Worm (Caenorhabditis elegans) whole organism, L4 larva: Measurements from ENCODE around the gene Y45F10B.8.
A peak's percentile ranks its signal among the peaks of the same experiment; 100 is the strongest.
"Not testable (repeated sequence)": the region's sequence is repeated elsewhere in the genome, so short reads cannot be mapped to it uniquely, and the experiment has no call there.

Source experiments
- D1046.2 ChIP-seq: fragments of 200-800 bp; sonication (Bioruptor generic); IDR thresholded peaks from 2 replicates; pipeline ENCODE4 v1.3.6; 2022; ENCODE audit warnings: missing genetic modification characterization, missing compliant biosample characterization
- F10B5.3 ChIP-seq: sonication (generic microtip); optimal IDR thresholded peaks from 2 replicates; lab custom pipeline; 2016; ENCODE audit warnings: mild to moderate bottlenecking, missing genetic modification characterization, missing compliant biosample characterization
- Y105C5A.15 ChIP-seq: fragments of 200-800 bp; sonication (Bioruptor generic); IDR thresholded peaks from 2 replicates; pipeline ENCODE4 v1.3.6; 2022; ENCODE audit warnings: missing genetic modification characterization, missing compliant biosample characterization
- Y48G9A.11 ChIP-seq: fragments of 200-800 bp; sonication (Bioruptor generic); IDR thresholded peaks from 2 replicates; pipeline ENCODE4 v1.3.6; 2022; ENCODE audit warnings: missing genetic modification reagents, missing genetic modification characterization, missing compliant biosample characterization
- Y5F2A.4 ChIP-seq: fragments of 200-800 bp; sonication (Bioruptor generic); optimal IDR thresholded peaks from 2 replicates; lab custom pipeline; 2018; ENCODE audit warnings: mild to moderate bottlenecking, missing genetic modification characterization, missing compliant biosample characterization
- Y75B8A.6 ChIP-seq: fragments of 200-800 bp; sonication (Bioruptor generic); IDR thresholded peaks from 2 replicates; pipeline ENCODE4 v1.3.6; 2022; ENCODE audit warnings: missing genetic modification reagents, missing genetic modification characterization, missing compliant biosample characterization
- arid-1 ChIP-seq: fragments of 200-800 bp; sonication (Bioruptor generic); conservative IDR thresholded peaks from 2 replicates; pipeline ENCODE4 v1.3.6; 2022; ENCODE audit warnings: missing genetic modification reagents, missing genetic modification characterization, missing compliant biosample characterization
- ceh-44 ChIP-seq: fragments of 200-800 bp; sonication (Bioruptor generic); IDR thresholded peaks from 2 replicates; pipeline ENCODE4 v1.3.6; 2022; ENCODE audit warnings: missing genetic modification reagents, missing genetic modification characterization, missing compliant biosample characterization
- ceh-82 ChIP-seq: sonication (generic microtip); optimal IDR thresholded peaks from 2 replicates; lab custom pipeline; 2017; ENCODE audit warnings: missing biosample characterization, missing genetic modification characterization
- cey-2 ChIP-seq: sonication (generic microtip); optimal IDR thresholded peaks from 3 replicates; lab custom pipeline; 2017; ENCODE audit warnings: missing genetic modification characterization, mild to moderate bottlenecking, missing compliant biosample characterization, antibody characterized with exemption, borderline replicate concordance; ENCODE audit not compliant: insufficient read depth
- ctbp-1 ChIP-seq: fragments of 200-800 bp; sonication (Bioruptor generic); IDR thresholded peaks from 2 replicates; pipeline ENCODE4 v1.3.6; 2022; ENCODE audit warnings: missing genetic modification reagents, missing genetic modification characterization, missing compliant biosample characterization
- daf-12 ChIP-seq: fragments of 150-350 bp; optimal IDR thresholded peaks from 2 replicates; lab custom pipeline; 2014; ENCODE audit warnings: missing biosample characterization, missing genetic modification reagents, missing genetic modification characterization
- daf-16 ChIP-seq, 3 experiments: sonication (generic microtip); optimal IDR thresholded peaks; 2 replicates each; lab custom pipeline; 2016 to 2017; ENCODE audit warnings: missing genetic modification characterization in 3 of 3, missing genetic modification reagents in 3 of 3, mild to moderate bottlenecking in 2 of 3, missing compliant biosample characterization in 2 of 3, missing biosample characterization in 1 of 3, moderate library complexity in 1 of 3
- daf-8 ChIP-seq: fragments of 200-800 bp; sonication (Bioruptor generic); IDR thresholded peaks from 2 replicates; pipeline ENCODE4 v1.3.6; 2022; ENCODE audit warnings: missing genetic modification characterization, missing compliant biosample characterization
- dve-1 ChIP-seq: sonication (generic microtip); optimal IDR thresholded peaks from 2 replicates; lab custom pipeline; 2017; ENCODE audit warnings: antibody characterized with exemption, mild to moderate bottlenecking, missing genetic modification characterization, missing compliant biosample characterization; ENCODE audit not compliant: insufficient read depth
- egl-43 ChIP-seq: fragments of 200-800 bp; sonication (Bioruptor generic); IDR thresholded peaks from 2 replicates; pipeline ENCODE4 v1.3.6; 2022; ENCODE audit warnings: missing genetic modification reagents, missing genetic modification characterization, missing compliant biosample characterization
- fos-1 ChIP-seq: fragments of 150-350 bp; optimal IDR thresholded peaks from 2 replicates; lab custom pipeline; 2014; ENCODE audit warnings: missing biosample characterization, missing genetic modification characterization
- hif-1 ChIP-seq, 2 experiments: sonication (generic microtip); optimal IDR thresholded peaks; 2 replicates each; lab custom pipeline; 2016 to 2017; ENCODE audit warnings: missing compliant biosample characterization in 2 of 2, missing genetic modification characterization in 2 of 2, missing genetic modification reagents in 2 of 2, missing genotype in 2 of 2, mild to moderate bottlenecking in 1 of 2
- hlh-30 ChIP-seq: sonication (generic microtip); optimal IDR thresholded peaks from 2 replicates; lab custom pipeline; 2017; ENCODE audit warnings: antibody characterized with exemption, mild to moderate bottlenecking, missing genetic modification characterization, missing compliant biosample characterization; ENCODE audit not compliant: insufficient read depth
- hmg-1.1 ChIP-seq: fragments of 200-800 bp; sonication (Bioruptor generic); IDR thresholded peaks from 2 replicates; pipeline ENCODE4 v1.3.6; 2022; ENCODE audit warnings: missing genetic modification reagents, missing genetic modification characterization, missing compliant biosample characterization
- lin-1 ChIP-seq: fragments of 200-800 bp; sonication (Bioruptor generic); IDR thresholded peaks from 2 replicates; pipeline ENCODE4 v1.3.6; 2022; ENCODE audit warnings: missing genetic modification reagents, missing genetic modification characterization, missing compliant biosample characterization
- lin-15B ChIP-seq: fragments of 150-350 bp; sonication (generic microtip); optimal IDR thresholded peaks from 3 replicates; lab custom pipeline; 2014; ENCODE audit warnings: missing biosample characterization, missing genetic modification characterization
- lin-38 ChIP-seq: fragments of 200-800 bp; sonication (Bioruptor generic); IDR thresholded peaks from 2 replicates; pipeline ENCODE4 v1.3.6; 2022; ENCODE audit warnings: missing genetic modification reagents, missing genetic modification characterization, missing compliant biosample characterization
- lsy-2 ChIP-seq, 2 experiments: fragments of 150-350 bp in 1 of 2; sonication (generic microtip) in 1 of 2; optimal IDR thresholded peaks; 2 replicates each; lab custom pipeline; 2014 to 2017; ENCODE audit warnings: missing biosample characterization in 2 of 2, missing genetic modification characterization in 2 of 2
- mep-1 ChIP-seq: fragments of 150-350 bp; sonication (generic microtip); optimal IDR thresholded peaks from 3 replicates; lab custom pipeline; 2014; ENCODE audit warnings: missing biosample characterization, missing genetic modification characterization
- mxl-2 ChIP-seq: fragments of 200-800 bp; sonication (Bioruptor generic); conservative IDR thresholded peaks from 2 replicates; pipeline ENCODE4 v1.3.6; 2022; ENCODE audit warnings: missing genetic modification reagents, missing genetic modification characterization, missing compliant biosample characterization
- nhr-102 ChIP-seq: sonication (generic microtip); optimal IDR thresholded peaks from 2 replicates; lab custom pipeline; 2016; ENCODE audit warnings: mild to moderate bottlenecking, missing genetic modification characterization, moderate library complexity, missing compliant biosample characterization
- nhr-111 ChIP-seq: fragments of 200-800 bp; sonication (Bioruptor generic); optimal IDR thresholded peaks from 2 replicates; lab custom pipeline; 2018; ENCODE audit warnings: mild to moderate bottlenecking, missing genetic modification characterization, missing compliant biosample characterization
- nhr-237 ChIP-seq: sonication (generic microtip); optimal IDR thresholded peaks from 2 replicates; lab custom pipeline; 2017; ENCODE audit warnings: missing biosample characterization, missing genetic modification characterization
- nhr-28 ChIP-seq: fragments of 150-350 bp; optimal IDR thresholded peaks from 2 replicates; lab custom pipeline; 2014; ENCODE audit warnings: missing biosample characterization, missing genetic modification characterization
- nhr-48 ChIP-seq: sonication (generic microtip); optimal IDR thresholded peaks from 2 replicates; lab custom pipeline; 2016; ENCODE audit warnings: mild to moderate bottlenecking, missing genetic modification characterization, missing compliant biosample characterization
- nhr-77 ChIP-seq: fragments of 150-350 bp; optimal IDR thresholded peaks from 2 replicates; lab custom pipeline; 2014; ENCODE audit warnings: missing biosample characterization, missing genetic modification characterization
- pqm-1 ChIP-seq: sonication (generic microtip); optimal IDR thresholded peaks from 2 replicates; lab custom pipeline; 2017; ENCODE audit warnings: missing biosample characterization, missing genetic modification characterization
- rbr-2 ChIP-seq: sonication (generic microtip); optimal IDR thresholded peaks from 2 replicates; lab custom pipeline; 2016; ENCODE audit warnings: missing genotype, missing genetic modification characterization, missing compliant biosample characterization
- set-16 ChIP-seq: fragments of 200-800 bp; sonication (Bioruptor generic); IDR thresholded peaks from 2 replicates; pipeline ENCODE4 v1.3.6; 2022; ENCODE audit warnings: missing genetic modification reagents, missing genetic modification characterization, missing compliant biosample characterization
- snpc-1.2 ChIP-seq: fragments of 200-800 bp; sonication (Bioruptor generic); IDR thresholded peaks from 2 replicates; pipeline ENCODE4 v1.3.6; 2022; ENCODE audit warnings: missing genetic modification reagents, missing genetic modification characterization, missing compliant biosample characterization
- snpc-4 ChIP-seq: fragments of 150-350 bp; optimal IDR thresholded peaks from 2 replicates; lab custom pipeline; 2014; ENCODE audit warnings: missing biosample characterization, missing genetic modification characterization
- tag-97 ChIP-seq: fragments of 200-800 bp; sonication (Bioruptor generic); IDR thresholded peaks from 2 replicates; pipeline ENCODE4 v1.3.6; 2022; ENCODE audit warnings: missing genetic modification characterization, missing compliant biosample characterization
- unc-130 ChIP-seq: sonication (generic microtip); optimal IDR thresholded peaks from 2 replicates; lab custom pipeline; 2016; ENCODE audit warnings: missing genetic modification reagents, missing genetic modification characterization, missing compliant biosample characterization
- unc-62 ChIP-seq, 3 experiments: fragments of 150-350 bp in 1 of 3; sonication (generic microtip); optimal IDR thresholded peaks in 2 of 3; peaks in 1 of 3; 1 replicate in 1 of 3; 2 replicates in 2 of 3; lab custom pipeline; 2014 to 2017; ENCODE audit warnings: missing biosample characterization in 3 of 3, missing genetic modification characterization in 3 of 3, missing genetic modification reagents in 3 of 3, missing genotype in 1 of 3

Y45F10B.8 gene

DNA sequence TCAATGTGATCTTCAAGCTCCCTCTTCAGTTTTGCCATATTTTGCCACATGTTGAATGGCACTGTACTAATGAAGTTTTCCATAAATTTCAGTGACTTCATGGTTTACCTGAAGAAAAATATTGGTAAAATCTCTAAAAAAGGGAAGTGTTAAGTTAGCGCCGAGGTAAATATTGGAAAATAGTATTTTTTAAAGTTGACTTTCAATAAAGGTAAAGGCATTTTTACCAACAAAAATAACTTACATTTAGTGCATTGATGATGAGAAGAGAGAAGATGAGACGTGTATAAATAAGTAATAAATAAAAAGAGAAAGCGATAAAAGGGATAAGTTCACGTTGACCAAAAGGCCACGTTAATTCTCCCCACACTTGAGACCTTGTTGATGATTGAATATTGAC, at the start of gene Y45F10B.8:
Y45F10B.8 (minus strand) TSS at position 101 of the 400 bp plus-strand sequence.
- TF ChIP-seq unc-130 (GFP tag; lab: Kevin White, UChicago); rbr-2 (tag; lab: Kevin White, UChicago); lsy-2 (tag; optimal IDR thresholded peaks at IDR 0.05; lab: Kevin White, UChicago): not testable (repeated sequence)

DNA sequence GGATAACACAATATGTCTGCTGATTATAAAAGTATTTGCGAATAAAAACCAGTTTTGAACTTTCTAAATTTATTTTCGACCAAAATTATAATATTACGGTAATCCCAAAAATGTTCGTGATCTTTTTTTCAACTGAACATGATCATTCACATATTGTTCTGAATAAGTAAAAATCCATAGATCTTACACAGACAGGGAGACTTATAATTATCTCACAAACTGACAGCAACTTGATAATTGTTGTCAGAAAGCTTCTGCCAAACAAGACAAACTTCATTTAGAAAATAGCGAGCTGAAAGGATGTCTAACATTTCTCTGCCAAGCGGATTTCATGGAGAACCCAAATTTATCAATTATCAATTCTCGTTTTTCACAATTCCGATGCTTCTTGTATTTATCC, 48.4 kb upstream of the Y45F10B.8 start, which contains the start of gene sru-21:
sru-21 (plus strand) TSS at position 301 of the 400 bp plus-strand sequence.
- TF ChIP-seq daf-16 (GFP tag; optimal IDR thresholded peaks at IDR 0.05; lab: Kevin White, UChicago) (no peak), daf-16 (tag; optimal IDR thresholded peaks at IDR 0.05; lab: Kevin White, UChicago) (no peak), nhr-111 (GFP tag; lab: Kevin White, UChicago) (no peak), lin-1 (GFP tag; lab: Robert Waterston, UW) (no peak), snpc-4 (tag; lab: Kevin White, UChicago) (no peak), fos-1 (no peak), mxl-2 (no peak), snpc-1.2 (no peak), ceh-44 (no peak), hif-1 (tag; optimal IDR thresholded peaks at IDR 0.05; lab: Kevin White, UChicago) (no peak)

DNA sequence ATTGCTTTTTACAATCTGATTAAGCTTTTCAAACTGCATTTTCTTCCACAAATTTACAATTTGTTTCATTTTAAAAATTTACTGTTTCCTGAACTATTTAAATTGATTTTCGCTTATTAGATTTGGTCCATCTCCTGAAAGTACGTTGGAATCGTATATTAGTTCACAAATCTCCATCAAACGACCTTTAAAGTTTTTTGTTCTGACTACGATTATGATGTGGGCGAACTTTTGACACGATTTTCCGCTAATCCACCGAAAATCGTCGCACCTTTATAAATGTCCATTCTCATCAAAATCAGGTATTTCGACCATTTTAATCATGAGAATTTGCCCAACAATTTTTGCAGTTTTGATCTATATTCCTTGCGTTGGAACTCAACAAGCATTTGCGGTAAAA, 45.5 kb upstream of the Y45F10B.8 start, which contains the start of gene C08F11.1:
C08F11.1 (plus strand) TSS at position 301 of the 400 bp plus-strand sequence.
- TF ChIP-seq lin-15B (no peak), mep-1 (tag; lab: Kevin White, UChicago) (no peak), Y75B8A.6 (GFP tag; lab: Robert Waterston, UW) (no peak), hmg-1.1 (GFP tag; lab: Robert Waterston, UW) (no peak), ceh-82 (tag; lab: Kevin White, UChicago) (no peak), lin-38 (GFP tag; lab: Robert Waterston, UW) (no peak), nhr-237 (tag; lab: Kevin White, UChicago) (no peak), ctbp-1 (no peak), egl-43 (GFP tag; lab: Robert Waterston, UW) (no peak), hif-1 (tag; optimal IDR thresholded peaks at IDR 0.05; lab: Kevin White, UChicago) (no peak), daf-12 (tag; lab: Kevin White, UChicago) (no peak)
- TF ChIP-seq, all 104 proteins: peak for 0

DNA sequence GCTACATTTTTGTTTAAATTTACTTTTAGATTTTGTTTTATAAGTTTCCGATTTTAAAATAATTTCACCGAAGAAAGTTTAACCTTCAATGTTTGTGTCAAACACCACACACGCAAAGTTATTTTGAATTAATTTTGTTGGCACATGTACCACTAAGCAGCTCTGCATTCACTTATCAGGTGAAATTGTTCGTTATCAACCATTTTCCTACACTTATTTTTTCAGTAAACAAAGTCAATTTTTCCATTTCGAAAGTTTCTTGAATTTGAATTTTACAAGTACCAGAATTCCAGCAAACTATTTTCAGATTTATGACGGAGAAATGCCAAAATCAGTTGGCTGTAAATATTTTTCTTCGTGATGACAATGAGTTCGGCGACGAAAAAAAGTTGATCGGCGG, 41.1 kb upstream of the Y45F10B.8 start, which contains the start of gene C08F11.3:
C08F11.3 (plus strand) TSS at position 301 of the 400 bp plus-strand sequence.
- TF ChIP-seq daf-8 (GFP tag; lab: Robert Waterston, UW) (no peak), nhr-28 (tag; lab: Kevin White, UChicago) (peak; percentile 1), set-16 (GFP tag; lab: Robert Waterston, UW) (no peak), Y5F2A.4 (GFP tag; lab: Kevin White, UChicago) (no peak), arid-1 (GFP tag; lab: Robert Waterston, UW) (no peak), nhr-102 (tag; lab: Kevin White, UChicago) (no peak), hlh-30 (tag; lab: Kevin White, UChicago) (no peak), Y75B8A.6 (GFP tag; lab: Robert Waterston, UW) (no peak), Y48G9A.11 (GFP tag; lab: Robert Waterston, UW) (no peak), daf-16 (GFP tag; optimal IDR thresholded peaks at IDR 0.05; lab: Kevin White, UChicago) (no peak), daf-16 (tag; optimal IDR thresholded peaks at IDR 0.05; lab: Kevin White, UChicago) (peak; percentile 71)

- TF ChIP-seq nhr-28 (tag; lab: Kevin White, UChicago) (peak; percentile 59), Y75B8A.6 (GFP tag; lab: Robert Waterston, UW) (no peak), D1046.2 (GFP tag; lab: Robert Waterston, UW) (no peak), ctbp-1 (no peak), tag-97 (no peak), F10B5.3 (tag; lab: Kevin White, UChicago) (no peak), nhr-102 (tag; lab: Kevin White, UChicago) (no peak), snpc-1.2 (no peak), daf-16 (GFP tag; optimal IDR thresholded peaks at IDR 0.05; lab: Kevin White, UChicago) (no peak), daf-16 (tag; optimal IDR thresholded peaks at IDR 0.05; lab: Kevin White, UChicago) (peak; percentile 89), pqm-1 (peak; percentile 23), cey-2 (tag; lab: Kevin White, UChicago) (no peak), dve-1 (tag; lab: Kevin White, UChicago) (peak; percentile 44), nhr-48 (tag; lab: Kevin White, UChicago) (no peak), unc-62 (GFP tag; optimal IDR thresholded peaks at IDR 0.05 in 1 of 2; lab: Kevin White, UChicago) (peak in 1 of 2 experiments; percentile 54), unc-62 (tag; optimal IDR thresholded peaks at IDR 0.05; lab: Kevin White, UChicago) (no peak), Y105C5A.15 (GFP tag; lab: Robert Waterston, UW) (no peak), nhr-77 (tag; lab: Kevin White, UChicago) (peak; percentile 7)
Observed at ce11 chrIV:13609755-13610154, 31.7 kb upstream of the Y45F10B.8 start, which contains the start of gene C08F11.13. Gene C08F11.13, minus strand, starts transcription at chrIV:13609892.
